Fruit fly (Drosophila melanogaster): ENCODE data around the gene CG12231.

Gene CG12231

dm6 chrX:19521753-19522383 lies 9.7 kb downstream of the CG12231 start, which contains the start of the genes Idh3a and CoRest (continued):
- TF ChIP-seq CG8944 (GFP tag; optimal IDR thresholded peaks at IDR 0.05) (no peak), en (GFP tag; optimal IDR thresholded peaks at IDR 0.05) (no peak), CG14710 (tag; optimal IDR thresholded peaks at IDR 0.05) (peak; percentile 63), Hmr (GFP tag; optimal IDR thresholded peaks at IDR 0.05) (no peak), HmgD (GFP tag; optimal IDR thresholded peaks at IDR 0.05) (peak; percentile 49), CG1529 (GFP tag; optimal IDR thresholded peaks at IDR 0.05) (no peak), CG9609 (GFP tag; optimal IDR thresholded peaks at IDR 0.05) (peak; percentile 35), eyg (GFP tag; optimal IDR thresholded peaks at IDR 0.05) (no peak), CG9797 (GFP tag; optimal IDR thresholded peaks at IDR 0.05) (peak; percentile 42), Hr3 (GFP tag; optimal IDR thresholded peaks at IDR 0.05) (peak; percentile 30), Gug (GFP tag; IDR thresholded peaks at IDR 0.05) (peak; percentile 33; the same call in 1 of the 4 replicates), dm (GFP tag; optimal IDR thresholded peaks at IDR 0.05) (peak; percentile 37), CG7928 (GFP tag; optimal IDR thresholded peaks at IDR 0.05) (peak; percentile 74), repo (GFP tag; optimal IDR thresholded peaks at IDR 0.05) (no peak), slbo (GFP tag; IDR thresholded peaks at IDR 0.05) (peak; percentile 39; the same call in 1 of the 2 replicates), grau (tag; optimal IDR thresholded peaks at IDR 0.05) (peak; percentile 21), CG13424 (tag; optimal IDR thresholded peaks at IDR 0.05) (peak; percentile 12), CG13775 (GFP tag; optimal IDR thresholded peaks at IDR 0.05) (peak; percentile 42), HmgZ (tag; optimal IDR thresholded peaks at IDR 0.05) (no peak), nerfin-1 (tag; optimal IDR thresholded peaks at IDR 0.05) (peak; percentile 14), CG14441 (GFP tag; IDR thresholded peaks at IDR 0.05) (peak; percentile 44; the same call in 1 of the 2 replicates), CG10366 (GFP tag; IDR thresholded peaks at IDR 0.05) (no peak), Taf1 (GFP tag; IDR thresholded peaks at IDR 0.05) (no peak), CG17186 (GFP tag; optimal IDR thresholded peaks at IDR 0.05) (peak; percentile 77), Kr (GFP tag; optimal IDR thresholded peaks at IDR 0.05) (no peak), MESR4 (GFP tag; optimal IDR thresholded peaks at IDR 0.05) (peak; percentile 8), CG10979 (tag; optimal IDR thresholded peaks at IDR 0.05) (no peak), Ptx1 (GFP tag; IDR thresholded peaks at IDR 0.05) (peak; percentile 50), CG6854 (GFP tag; optimal IDR thresholded peaks at IDR 0.05) (no peak), Dbx (GFP tag; IDR thresholded peaks at IDR 0.05) (peak; percentile 52; the same call in 1 of the 3 replicates), CG14965 (GFP tag; optimal IDR thresholded peaks at IDR 0.05; ENCODE audit: borderline replicate concordance) (no peak), stc (GFP tag; IDR thresholded peaks at IDR 0.05) (no peak), CG2889 (GFP tag; IDR thresholded peaks at IDR 0.05) (0 out of 3 replicates have a peak, but pooled peaks have one; percentile 26), CG10431 (GFP tag; optimal IDR thresholded peaks at IDR 0.05) (no peak), CG18476 (GFP tag; optimal IDR thresholded peaks at IDR 0.05) (no peak), inv (GFP tag; IDR thresholded peaks at IDR 0.05; ENCODE audit: partially characterized antibody) (peak; percentile 69), CG12769 (tag; optimal IDR thresholded peaks at IDR 0.05) (no peak), CG5180 (GFP tag; optimal IDR thresholded peaks at IDR 0.05) (no peak), Sin3A (optimal IDR thresholded peaks at IDR 0.05) (peak; percentile 99), Trl (optimal IDR thresholded peaks at IDR 0.05) (no peak), Trl (GFP tag; optimal IDR thresholded peaks at IDR 0.05) (peak; percentile 1), run (tag; optimal IDR thresholded peaks at IDR 0.05) (no peak), chinmo (GFP tag; IDR thresholded peaks at IDR 0.05; ENCODE audit: partially characterized antibody) (0 out of 4 replicates have a peak, but pooled peaks have one; percentile 48), otp (GFP tag; IDR thresholded peaks at IDR 0.05) (no peak), CG12104 (GFP tag; optimal IDR thresholded peaks at IDR 0.05) (no peak), CG2120 (GFP tag; optimal IDR thresholded peaks at IDR 0.05) (peak; percentile 40), CG15479 (GFP tag; optimal IDR thresholded peaks at IDR 0.05) (no peak), pnt (GFP tag; optimal IDR thresholded peaks at IDR 0.05) (no peak), jumu (GFP tag; optimal IDR thresholded peaks at IDR 0.05) (peak; percentile 36), Pdp1 (GFP tag; optimal IDR thresholded peaks at IDR 0.05) (peak in 1 of 2 experiments; percentile 36), row (GFP tag; IDR thresholded peaks at IDR 0.05) (peak; percentile 54)
